Worm (Caenorhabditis elegans): ENCODE data around the gene srbc-68.

The srbc-68 gene

ce11 chrV:3548798-3549197, 2.4 kb upstream of the srbc-68 start, which contains the start of gene srw-130:
srw-130 (minus strand) TSS chrV:3548898.
- TF ChIP-seq aptf-3 (GFP tag; IDR thresholded peaks at IDR 0.05) (no peak), dpl-1 (GFP tag; optimal IDR thresholded peaks at IDR 0.05) (no peak), C17E4.6 (GFP tag; IDR thresholded peaks at IDR 0.05) (no peak), ceh-40 (GFP tag; IDR thresholded peaks at IDR 0.05) (no peak), attf-5 (GFP tag; optimal IDR thresholded peaks at IDR 0.05) (no peak), F57A8.1 (GFP tag; optimal IDR thresholded peaks at IDR 0.05) (no peak), F22D6.2 (tag; optimal IDR thresholded peaks at IDR 0.05) (no peak), Y56A3A.18 (GFP tag; IDR thresholded peaks at IDR 0.05) (no peak), cebp-2 (GFP tag; IDR thresholded peaks at IDR 0.05) (no peak), B0035.1 (tag; optimal IDR thresholded peaks at IDR 0.05) (no peak), egl-44 (GFP tag; IDR thresholded peaks at IDR 0.05) (no peak)

- TF ChIP-seq nfya-1 (tag; optimal IDR thresholded peaks at IDR 0.05; ENCODE audit: borderline replicate concordance, insufficient read depth) (no peak), gei-17 (GFP tag; optimal IDR thresholded peaks at IDR 0.05) (no peak), dox-1 (GFP tag; IDR thresholded peaks at IDR 0.05) (no peak), attf-3 (GFP tag; conservative IDR thresholded peaks at IDR 0.05) (no peak), D2030.7 (GFP tag; IDR thresholded peaks at IDR 0.05) (no peak), ztf-28 (GFP tag; IDR thresholded peaks at IDR 0.05) (no peak), unc-130 (GFP tag; optimal IDR thresholded peaks at IDR 0.05) (no peak), ztf-26 (tag; optimal IDR thresholded peaks at IDR 0.05) (no peak), lag-1 (GFP tag; IDR thresholded peaks at IDR 0.05) (no peak), cebp-1 (GFP tag; IDR thresholded peaks at IDR 0.05) (no peak), cebp-1 (tag; optimal IDR thresholded peaks at IDR 0.05) (no peak), zim-3 (tag; optimal IDR thresholded peaks at IDR 0.05) (no peak), pha-4 (tag; optimal IDR thresholded peaks at IDR 0.05) (no peak), snpc-1.3 (tag; optimal IDR thresholded peaks at IDR 0.05; ENCODE audit: insufficient read depth) (no peak), F33H1.4 (GFP tag; IDR thresholded peaks at IDR 0.05) (no peak), ceh-100 (GFP tag; IDR thresholded peaks at IDR 0.05) (no peak), ceh-91 (GFP tag; IDR thresholded peaks at IDR 0.05) (no peak), lin-40 (tag; optimal IDR thresholded peaks at IDR 0.05) (no peak), Y95B8A.8 (GFP tag; IDR thresholded peaks at IDR 0.05) (no peak)
Measured at ce11 chrV:3543344-3543743, 3.1 kb downstream of the srbc-68 start, which contains the start of gene nhr-222. nhr-222 (minus strand) TSS chrV:3543444.

ce11 chrV:3541117-3541516, 5.3 kb downstream of the srbc-68 start, which contains the start of gene srbc-67:
srbc-67 (minus strand) TSS chrV:3541217.
- TF ChIP-seq chd-7 (tag; optimal IDR thresholded peaks at IDR 0.05) (no peak), Y53F4B.3 (GFP tag; IDR thresholded peaks at IDR 0.05) (no peak), pbrm-1 (GFP tag; IDR thresholded peaks at IDR 0.05) (no peak), attf-5 (GFP tag; optimal IDR thresholded peaks at IDR 0.05) (no peak), hrde-1 (tag; optimal IDR thresholded peaks at IDR 0.05; ENCODE audit: borderline replicate concordance) (no peak), athp-1 (tag; optimal IDR thresholded peaks at IDR 0.05) (no peak)

- TF ChIP-seq ztf-3 (GFP tag; optimal IDR thresholded peaks at IDR 0.05) (no peak), bed-1 (GFP tag; IDR thresholded peaks at IDR 0.05) (no peak), gei-17 (GFP tag; optimal IDR thresholded peaks at IDR 0.05) (no peak), madf-3 (GFP tag; IDR thresholded peaks at IDR 0.05) (no peak), lsy-27 (tag; optimal IDR thresholded peaks at IDR 0.05; ENCODE audit: borderline replicate concordance, insufficient read depth) (no peak), repo-1 (tag; optimal IDR thresholded peaks at IDR 0.05) (no peak)
Measured at ce11 chrV:3538307-3538706, 8.1 kb downstream of the srbc-68 start, which contains the start of gene nhr-93. nhr-93 (minus strand) TSS chrV:3538407.
